Fruit fly (Drosophila melanogaster): Measurements from ENCODE around the gene Strump.

Gene Strump

DNA sequence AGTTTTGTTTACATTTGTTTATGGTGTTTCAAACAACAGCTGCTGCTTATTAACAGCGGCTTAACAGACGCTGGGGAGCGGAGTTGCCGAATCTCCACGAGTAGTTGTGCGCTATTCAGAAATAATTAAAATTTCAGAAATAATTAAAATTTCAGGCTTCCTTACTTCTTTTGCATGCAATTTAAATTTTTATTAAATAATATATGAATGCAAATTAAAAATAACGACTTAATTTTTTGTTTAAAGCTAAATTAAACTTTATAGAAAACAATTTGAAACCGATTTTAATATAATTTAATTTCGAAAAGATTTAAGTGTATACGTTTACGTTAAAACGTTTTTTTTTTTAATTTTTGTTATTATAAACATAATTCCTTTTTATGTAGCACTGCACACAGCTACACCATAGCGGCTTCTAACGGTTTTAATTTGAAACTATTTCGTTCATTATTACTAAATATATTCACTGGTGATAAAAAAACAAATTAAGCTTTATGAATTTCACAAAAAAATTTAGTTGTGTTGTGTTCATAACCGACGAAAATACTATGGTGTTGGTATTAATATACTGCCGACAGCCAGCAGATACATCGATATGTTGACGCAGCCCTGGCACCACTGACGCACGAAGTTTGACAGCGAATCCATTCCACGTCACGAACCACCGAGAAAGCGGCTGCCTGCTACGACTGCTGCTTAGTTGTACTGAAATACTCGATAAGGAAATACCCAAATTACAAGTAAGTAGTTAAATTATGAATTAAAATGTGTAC, 7.4 kb downstream of the Strump start, which contains the start of gene SsRbeta (continued):
- TF ChIP-seq CG15073 (GFP tag; optimal IDR thresholded peaks at IDR 0.05) (no peak), en (GFP tag; optimal IDR thresholded peaks at IDR 0.05) (no peak), danr (GFP tag; IDR thresholded peaks at IDR 0.05) (no peak), nau (GFP tag; optimal IDR thresholded peaks at IDR 0.05) (no peak), CG10209 (GFP tag; optimal IDR thresholded peaks at IDR 0.05) (no peak), CG1792 (GFP tag; optimal IDR thresholded peaks at IDR 0.05) (no peak), Ptx1 (GFP tag; IDR thresholded peaks at IDR 0.05) (peak; percentile 4; the same call in 1 of the 2 replicates), peb (GFP tag; IDR thresholded peaks at IDR 0.05) (peak; percentile 19; the same call in 1 of the 2 replicates), E2f2 (GFP tag; IDR thresholded peaks at IDR 0.05) (peak; percentile 43; the same call in 1 of the 2 replicates), MBD-R2 (GFP tag; IDR thresholded peaks at IDR 0.05) (peak; percentile 53), abd-A (tag; optimal IDR thresholded peaks at IDR 0.05) (no peak), CG8765 (GFP tag; IDR thresholded peaks at IDR 0.05) (no peak), chinmo (GFP tag; IDR thresholded peaks at IDR 0.05; ENCODE audit: partially characterized antibody) (peak; percentile 72; the same call in 1 of the 4 replicates), seq (GFP tag; IDR thresholded peaks at IDR 0.05) (no peak), B-H1 (GFP tag; IDR thresholded peaks at IDR 0.05) (no peak; the same call in 2 of the 3 replicates), CG11723 (GFP tag; optimal IDR thresholded peaks at IDR 0.05) (no peak), CG17802 (tag; optimal IDR thresholded peaks at IDR 0.05) (no peak), tap (tag; optimal IDR thresholded peaks at IDR 0.05) (no peak), CG14860 (GFP tag; IDR thresholded peaks at IDR 0.05; ENCODE audit: partially characterized antibody) (peak; percentile 43; the same call in 2 of the 3 replicates), bigmax (GFP tag; optimal IDR thresholded peaks at IDR 0.05) (peak; percentile 17), Pdp1 (GFP tag; optimal IDR thresholded peaks at IDR 0.05) (no peak), disco-r (GFP tag; optimal IDR thresholded peaks at IDR 0.05) (no peak), schlank (tag; optimal IDR thresholded peaks at IDR 0.05) (no peak), vfl (GFP tag; optimal IDR thresholded peaks at IDR 0.05) (no peak), CG4360 (GFP tag; IDR thresholded peaks at IDR 0.05) (no peak), CG10565 (GFP tag; optimal IDR thresholded peaks at IDR 0.05) (no peak), CG1832 (GFP tag; optimal IDR thresholded peaks at IDR 0.05) (no peak), slp2 (GFP tag; optimal IDR thresholded peaks at IDR 0.05) (no peak), GATAe (GFP tag; conservative IDR thresholded peaks at IDR 0.05) (no peak), Meics (GFP tag; optimal IDR thresholded peaks at IDR 0.05) (peak; percentile 43), Oaz (GFP tag; IDR thresholded peaks at IDR 0.05) (no peak), CG8290 (GFP tag; optimal IDR thresholded peaks at IDR 0.05) (no peak), CG8290 (tag; optimal IDR thresholded peaks at IDR 0.05) (peak in 1 of 2 experiments; percentile 82), Six4 (GFP tag; optimal IDR thresholded peaks at IDR 0.05) (no peak), Hr78 (GFP tag; optimal IDR thresholded peaks at IDR 0.05) (no peak), CG15696 (tag; optimal IDR thresholded peaks at IDR 0.05) (peak; percentile 48), Xbp1 (GFP tag; optimal IDR thresholded peaks at IDR 0.05) (peak; percentile 48), CoRest (tag; optimal IDR thresholded peaks at IDR 0.05) (peak; percentile 46), CG10147 (GFP tag; optimal IDR thresholded peaks at IDR 0.05) (no peak), Aef1 (GFP tag; IDR thresholded peaks at IDR 0.05) (peak; percentile 7; the same call in 1 of the 3 replicates), CG5180 (GFP tag; optimal IDR thresholded peaks at IDR 0.05) (peak; percentile 13), sob (GFP tag; IDR thresholded peaks at IDR 0.05) (peak; percentile 44), ham (GFP tag; IDR thresholded peaks at IDR 0.05) (no peak), br (optimal IDR thresholded peaks at IDR 0.05) (no peak), mirr (GFP tag; optimal IDR thresholded peaks at IDR 0.05) (peak; percentile 3), CHES-1-like (GFP tag; optimal IDR thresholded peaks at IDR 0.05) (peak; percentile 60), CG30431 (GFP tag; optimal IDR thresholded peaks at IDR 0.05) (no peak), wdn (GFP tag; IDR thresholded peaks at IDR 0.05) (0 out of 2 replicates have a peak, but pooled peaks have one; percentile 48), CG9609 (GFP tag; optimal IDR thresholded peaks at IDR 0.05) (peak; percentile 23), NK7.1 (GFP tag; optimal IDR thresholded peaks at IDR 0.05) (no peak)
